Fruit fly (Drosophila melanogaster) whole organism, prepupa: Measurements from ENCODE around the gene Vsx1.

ENCODE experiments used
- CG10631 ChIP-seq: fragments of 200-800 bp; sonication (Bioruptor generic); optimal IDR thresholded peaks from 2 replicates; lab custom pipeline; 2016; ENCODE audit warnings: missing biosample characterization, missing genetic modification characterization
- CG10669 ChIP-seq: fragments of 200-800 bp; sonication (Bioruptor generic); optimal IDR thresholded peaks from 3 replicates; lab custom pipeline; 2018; ENCODE audit warnings: missing biosample characterization, mild to moderate bottlenecking, missing genetic modification characterization, moderate library complexity
- CG11294 ChIP-seq: fragments of 200-800 bp; sonication (Bioruptor generic); IDR thresholded peaks from 2 replicates; pipeline ENCODE4 v1.3.6; 2022; ENCODE audit warnings: missing biosample characterization, missing genetic modification characterization
- CG11902 ChIP-seq: fragments of 200-800 bp; sonication (Bioruptor generic); optimal IDR thresholded peaks from 3 replicates; lab custom pipeline; 2016; ENCODE audit warnings: missing biosample characterization, missing genetic modification characterization
- CG15336 ChIP-seq: fragments of 200-800 bp; sonication (Bioruptor generic); IDR thresholded peaks from 2 replicates; pipeline ENCODE4 v1.3.6; 2022; ENCODE audit warnings: missing biosample characterization, missing genetic modification characterization
- CG1621 ChIP-seq: fragments of 200-800 bp; sonication (Bioruptor generic); optimal IDR thresholded peaks from 3 replicates; lab custom pipeline; 2018; ENCODE audit warnings: missing biosample characterization, mild to moderate bottlenecking, missing genetic modification characterization
- CG16779 ChIP-seq: fragments of 200-800 bp; sonication (Bioruptor generic); optimal IDR thresholded peaks from 3 replicates; lab custom pipeline; 2017; ENCODE audit warnings: missing biosample characterization, mild to moderate bottlenecking, missing genetic modification characterization
- CG31627 ChIP-seq: fragments of 200-800 bp; sonication (Bioruptor generic); optimal IDR thresholded peaks from 3 replicates; lab custom pipeline; 2016; ENCODE audit warnings: missing biosample characterization, missing genetic modification characterization
- CG32006 ChIP-seq: fragments of 200-800 bp; sonication (Bioruptor generic); optimal IDR thresholded peaks from 3 replicates; lab custom pipeline; 2017; ENCODE audit warnings: missing biosample characterization, mild to moderate bottlenecking, missing genetic modification characterization
- CG34406 ChIP-seq: fragments of 200-800 bp; sonication (Bioruptor generic); optimal IDR thresholded peaks from 3 replicates; lab custom pipeline; 2016; ENCODE audit warnings: missing biosample characterization, missing genetic modification characterization
- CG3919 ChIP-seq: fragments of 200-800 bp; sonication (Bioruptor generic); optimal IDR thresholded peaks from 3 replicates; lab custom pipeline; 2016; ENCODE audit warnings: missing biosample characterization, missing genetic modification characterization
- CG4318 ChIP-seq: fragments of 200-800 bp; sonication (Bioruptor generic); optimal IDR thresholded peaks from 3 replicates; lab custom pipeline; 2017; ENCODE audit warnings: missing biosample characterization, mild to moderate bottlenecking, missing genetic modification characterization
- CG6163 ChIP-seq: fragments of 200-800 bp; sonication (Bioruptor generic); IDR thresholded peaks from 3 replicates; pipeline ENCODE4 v1.3.6; 2022; ENCODE audit warnings: missing biosample characterization, missing genetic modification characterization
- CG6276 ChIP-seq: fragments of 200-800 bp; sonication (Bioruptor generic); optimal IDR thresholded peaks from 2 replicates; lab custom pipeline; 2017; ENCODE audit warnings: missing biosample characterization, mild to moderate bottlenecking, missing genetic modification characterization
- CG6792 ChIP-seq: fragments of 200-800 bp; sonication (Bioruptor generic); optimal IDR thresholded peaks from 3 replicates; lab custom pipeline; 2016; ENCODE audit warnings: missing biosample characterization, missing genetic modification characterization
- CG6808 ChIP-seq: fragments of 200-800 bp; sonication (Bioruptor generic); optimal IDR thresholded peaks from 3 replicates; lab custom pipeline; 2017; ENCODE audit warnings: missing biosample characterization, missing genetic modification characterization, mild to moderate bottlenecking, moderate library complexity, missing genetic modification reagents
- CG6854 ChIP-seq: fragments of 200-800 bp; sonication (Bioruptor generic); optimal IDR thresholded peaks from 2 replicates; lab custom pipeline; 2017; ENCODE audit warnings: missing biosample characterization, mild to moderate bottlenecking, missing genetic modification characterization
- CG8119 ChIP-seq: fragments of 200-800 bp; sonication (Bioruptor generic); IDR thresholded peaks from 3 replicates; pipeline ENCODE4 v1.3.6; 2022; ENCODE audit warnings: missing biosample characterization, missing genetic modification characterization
- CG8319 ChIP-seq: fragments of 200-800 bp; sonication (Bioruptor generic); optimal IDR thresholded peaks from 3 replicates; lab custom pipeline; 2016; ENCODE audit warnings: missing biosample characterization, missing genetic modification characterization
- CG8632 ChIP-seq: fragments of 200-800 bp; sonication (Bioruptor generic); optimal IDR thresholded peaks from 3 replicates; lab custom pipeline; 2016; ENCODE audit warnings: missing biosample characterization, missing genetic modification characterization
- Eip75B ChIP-seq: fragments of 200-800 bp; sonication (Bioruptor generic); optimal IDR thresholded peaks from 3 replicates; lab custom pipeline; 2016; ENCODE audit warnings: missing biosample characterization, missing genetic modification characterization
- Eip78C ChIP-seq: fragments of 200-800 bp; sonication (Bioruptor generic); peaks from one replicate; lab custom pipeline; 2016; ENCODE audit warnings: missing biosample characterization, missing genetic modification characterization
- Eip93F ChIP-seq: fragments of 200-800 bp; sonication (Bioruptor generic); optimal IDR thresholded peaks from 2 replicates; lab custom pipeline; 2016; ENCODE audit warnings: missing biosample characterization, mild to moderate bottlenecking, missing genetic modification characterization
- Ets21C ChIP-seq: fragments of 200-800 bp; sonication (Bioruptor generic); optimal IDR thresholded peaks from 3 replicates; lab custom pipeline; 2016; ENCODE audit warnings: missing biosample characterization, missing genetic modification characterization
- Ets96B ChIP-seq: fragments of 200-800 bp; optimal IDR thresholded peaks from 2 replicates; lab custom pipeline; 2019; ENCODE audit warnings: missing biosample characterization, mild to moderate bottlenecking, missing genetic modification characterization, moderate library complexity
- Hr38 ChIP-seq: sonication (Bioruptor generic); optimal IDR thresholded peaks from 2 replicates; lab custom pipeline; 2016; ENCODE audit warnings: missing biosample characterization, missing genetic modification characterization
- Hr39 ChIP-seq: fragments of 200-800 bp; sonication (Bioruptor generic); optimal IDR thresholded peaks from 2 replicates; lab custom pipeline; 2016; ENCODE audit warnings: missing biosample characterization, missing genetic modification characterization
- Hr4 ChIP-seq: fragments of 200-800 bp; sonication (Bioruptor generic); optimal IDR thresholded peaks from 3 replicates; lab custom pipeline; 2016; ENCODE audit warnings: missing biosample characterization, missing genetic modification characterization
- Lpt ChIP-seq: fragments of 200-800 bp; sonication (Bioruptor generic); optimal IDR thresholded peaks from 3 replicates; lab custom pipeline; 2016; ENCODE audit warnings: missing biosample characterization, missing genetic modification characterization
- Met ChIP-seq: fragments of 200-800 bp; sonication (Bioruptor generic); optimal IDR thresholded peaks from 3 replicates; lab custom pipeline; 2016; ENCODE audit warnings: missing biosample characterization, missing genetic modification characterization
- OdsH ChIP-seq: fragments of 200-800 bp; sonication (Bioruptor generic); optimal IDR thresholded peaks from 3 replicates; lab custom pipeline; 2016; ENCODE audit warnings: missing biosample characterization, missing genetic modification characterization
- Smox ChIP-seq: fragments of 200-800 bp; sonication (Bioruptor generic); optimal IDR thresholded peaks from 3 replicates; lab custom pipeline; 2016; ENCODE audit warnings: missing biosample characterization, missing genetic modification characterization
- Sox14 ChIP-seq: fragments of 200-800 bp; sonication (Bioruptor generic); optimal IDR thresholded peaks from 3 replicates; lab custom pipeline; 2016; ENCODE audit warnings: missing biosample characterization, missing genetic modification characterization
- achi ChIP-seq: fragments of 200-800 bp; sonication (Bioruptor generic); optimal IDR thresholded peaks from 3 replicates; lab custom pipeline; 2016; ENCODE audit warnings: missing biosample characterization, missing genetic modification characterization
- acj6 ChIP-seq: fragments of 200-800 bp; sonication (Bioruptor generic); optimal IDR thresholded peaks from 3 replicates; lab custom pipeline; 2016; ENCODE audit warnings: missing biosample characterization, missing genetic modification characterization
- cyc ChIP-seq: fragments of 200-800 bp; sonication (Bioruptor generic); optimal IDR thresholded peaks from 3 replicates; lab custom pipeline; 2016; ENCODE audit warnings: missing biosample characterization, missing genetic modification characterization
- dsx ChIP-seq: fragments of 200-800 bp; optimal IDR thresholded peaks from 3 replicates; lab custom pipeline; 2019; ENCODE audit warnings: missing biosample characterization, mild to moderate bottlenecking, missing genetic modification characterization, moderate library complexity; ENCODE audit not compliant: poor library complexity, severe bottlenecking
- eg ChIP-seq: fragments of 200-800 bp; sonication (Bioruptor generic); IDR thresholded peaks from 3 replicates; pipeline ENCODE4 v1.3.6; 2022; ENCODE audit warnings: missing biosample characterization, missing genetic modification characterization
- esn ChIP-seq: fragments of 200-800 bp; sonication (Bioruptor generic); optimal IDR thresholded peaks from 2 replicates; lab custom pipeline; 2016; ENCODE audit warnings: missing biosample characterization, mild to moderate bottlenecking, missing genetic modification characterization, moderate library complexity
- fd59A ChIP-seq: fragments of 200-800 bp; sonication (Bioruptor generic); optimal IDR thresholded peaks from 2 replicates; lab custom pipeline; 2017; ENCODE audit warnings: missing biosample characterization, mild to moderate bottlenecking, missing genetic modification characterization, missing genetic modification reagents
- lz ChIP-seq: fragments of 200-800 bp; sonication (Bioruptor generic); optimal IDR thresholded peaks from 3 replicates; lab custom pipeline; 2016; ENCODE audit warnings: missing biosample characterization, missing genetic modification characterization
- net ChIP-seq: fragments of 200-800 bp; sonication (Bioruptor generic); optimal IDR thresholded peaks from 3 replicates; lab custom pipeline; 2016; ENCODE audit warnings: missing biosample characterization, missing genetic modification characterization
- pdm3 ChIP-seq: fragments of 200-800 bp; sonication (Bioruptor generic); optimal IDR thresholded peaks from 3 replicates; lab custom pipeline; 2016; ENCODE audit warnings: missing biosample characterization, missing genetic modification characterization
- salr ChIP-seq, 2 experiments: fragments of 200-800 bp; sonication (Bioruptor generic); optimal IDR thresholded peaks; 3 replicates each; lab custom pipeline; 2016 to 2018; ENCODE audit warnings: missing biosample characterization in 2 of 2, missing genetic modification characterization in 2 of 2, mild to moderate bottlenecking in 1 of 2
- spab ChIP-seq: fragments of 200-800 bp; sonication (Bioruptor generic); optimal IDR thresholded peaks from 2 replicates; lab custom pipeline; 2017; ENCODE audit warnings: missing biosample characterization, mild to moderate bottlenecking, missing genetic modification characterization, missing genetic modification reagents
- ss ChIP-seq, 2 experiments: fragments of 200-800 bp; sonication (Bioruptor generic); optimal IDR thresholded peaks; 2 replicates in 1 of 2; 3 replicates in 1 of 2; lab custom pipeline; 2017 to 2018; ENCODE audit warnings: mild to moderate bottlenecking in 2 of 2, missing biosample characterization in 2 of 2, missing genetic modification characterization in 2 of 2, moderate library complexity in 1 of 2
- topi ChIP-seq: fragments of 200-800 bp; sonication (Bioruptor generic); optimal IDR thresholded peaks from 3 replicates; lab custom pipeline; 2016; ENCODE audit warnings: missing biosample characterization, missing genetic modification characterization
- vri ChIP-seq: fragments of 200-800 bp; sonication (Bioruptor generic); optimal IDR thresholded peaks from 3 replicates; lab custom pipeline; 2016; ENCODE audit warnings: missing biosample characterization, mild to moderate bottlenecking, missing genetic modification characterization

Gene Vsx1

DNA sequence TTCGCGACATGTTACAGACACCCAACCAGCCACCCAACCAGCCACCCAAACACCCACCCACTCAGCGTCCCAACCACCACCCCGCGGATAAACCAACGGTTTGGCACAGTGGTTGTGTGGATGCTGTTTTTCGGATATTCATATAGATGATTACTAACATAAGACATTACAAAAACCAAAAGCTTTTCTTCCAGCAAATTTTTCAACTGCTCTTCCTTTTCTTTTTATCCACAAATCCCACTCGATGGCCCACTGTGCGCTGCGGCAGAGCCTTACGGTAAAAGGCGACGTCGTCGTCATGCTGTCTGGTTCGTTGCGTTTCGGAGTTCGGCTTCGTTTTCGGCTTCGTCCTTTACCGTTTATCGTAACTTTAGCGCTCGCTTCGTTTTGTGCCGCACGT, 44.5 kb downstream of the Vsx1 start (continued):
- TF ChIP-seq lz (GFP tag; lab: Kevin White, UChicago), result peak; percentile 22
- TF ChIP-seq Ets96B (tag; lab: Kevin White, UChicago), result peak; percentile 35
- TF ChIP-seq OdsH, result peak; percentile 32
- no peak for TF ChIP-seq Eip93F (GFP tag; lab: Kevin White, UChicago)
- no peak for TF ChIP-seq CG16779
- no peak for TF ChIP-seq Lpt (GFP tag; lab: Kevin White, UChicago)
- no peak for TF ChIP-seq CG6276
- TF ChIP-seq Hr4 (GFP tag; lab: Kevin White, UChicago), result peak; percentile 18
- TF ChIP-seq vri (GFP tag; lab: Kevin White, UChicago), result peak; percentile 5
- TF ChIP-seq fd59A (GFP tag; lab: Kevin White, UChicago), result no peak
- no peak for TF ChIP-seq dsx (GFP tag; lab: Kevin White, UChicago)
- TF ChIP-seq Hr39 (GFP tag; lab: Kevin White, UChicago), result peak; percentile 38
- no peak for TF ChIP-seq esn (GFP tag; lab: Kevin White, UChicago)
- TF ChIP-seq CG8319 (GFP tag; lab: Kevin White, UChicago), result no peak
- TF ChIP-seq CG10669 (GFP tag; lab: Kevin White, UChicago), result peak; percentile 33
- TF ChIP-seq salr (GFP tag; optimal IDR thresholded peaks at IDR 0.05; lab: Kevin White, UChicago), result no peak

DNA sequence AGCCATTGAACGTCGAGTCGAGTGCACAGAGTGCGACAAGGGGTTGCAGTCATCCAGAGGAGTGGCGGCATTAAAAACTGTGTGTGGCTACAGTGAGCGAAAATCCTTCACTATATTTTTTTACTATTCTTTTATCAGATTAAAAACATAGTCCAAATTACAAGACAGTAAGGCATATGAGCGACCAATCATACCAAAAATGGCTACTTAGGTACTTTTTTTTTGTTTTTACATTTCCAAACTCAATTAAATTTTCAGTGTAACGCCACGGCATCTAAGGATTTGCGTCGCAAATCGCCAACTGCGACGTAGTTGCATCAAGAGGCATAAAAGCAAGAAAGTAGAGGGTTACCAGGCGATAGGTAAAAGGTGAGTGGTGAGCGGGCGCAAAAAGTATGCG, 45.0 kb downstream of the Vsx1 start:
- TF ChIP-seq CG32006 (GFP tag; lab: Kevin White, UChicago), result no peak
- 0 out of 3 replicates have a peak, but pooled peaks have one; percentile 24 for TF ChIP-seq CG8119 (GFP tag; lab: Robert Waterston, UW)
- TF ChIP-seq net (GFP tag; lab: Kevin White, UChicago), result no peak
- peak; percentile 9 for TF ChIP-seq CG6276
- peak; percentile 12 for TF ChIP-seq CG11902 (GFP tag; lab: Kevin White, UChicago)
- TF ChIP-seq CG4318, result no peak
- TF ChIP-seq Eip78C (GFP tag; lab: Kevin White, UChicago), result peak; percentile 80
- TF ChIP-seq Sox14 (GFP tag; lab: Kevin White, UChicago), result no peak
- peak; percentile 43 for TF ChIP-seq CG6792 (GFP tag; lab: Kevin White, UChicago)
- peak; percentile 41 for TF ChIP-seq esn (GFP tag; lab: Kevin White, UChicago)
- peak; percentile 50; the same call in 1 of the 2 replicates for TF ChIP-seq CG15336 (GFP tag; lab: Robert Waterston, UW)
- peak; percentile 23 for TF ChIP-seq OdsH
- TF ChIP-seq CG6163 (GFP tag; lab: Robert Waterston, UW), result peak; percentile 51
- TF ChIP-seq salr (GFP tag; optimal IDR thresholded peaks at IDR 0.05; lab: Kevin White, UChicago), result peak in 1 of 2 experiments; percentile 20
- peak; percentile 12 for TF ChIP-seq CG31627
- TF ChIP-seq CG8632, result no peak
- TF ChIP-seq Ets96B (tag; lab: Kevin White, UChicago), result peak; percentile 28
- no peak for TF ChIP-seq Hr38 (GFP tag; lab: Kevin White, UChicago)
- peak; percentile 6 for TF ChIP-seq acj6
- TF ChIP-seq CG10669 (GFP tag; lab: Kevin White, UChicago), result peak; percentile 37
- peak; percentile 32 for TF ChIP-seq achi
- peak; percentile 12 for TF ChIP-seq lz (GFP tag; lab: Kevin White, UChicago)
- TF ChIP-seq Hr4 (GFP tag; lab: Kevin White, UChicago), result peak; percentile 22
- TF ChIP-seq Smox (GFP tag; lab: Kevin White, UChicago), result peak; percentile 11
- TF ChIP-seq CG1621 (tag; lab: Kevin White, UChicago), result peak; percentile 23
- TF ChIP-seq CG3919 (GFP tag; lab: Kevin White, UChicago), result peak; percentile 22
- no peak for TF ChIP-seq Lpt (GFP tag; lab: Kevin White, UChicago)
- peak; percentile 34 for TF ChIP-seq topi
- TF ChIP-seq CG6854, result peak; percentile 13
- peak; percentile 33 for TF ChIP-seq Eip75B
- TF ChIP-seq pdm3 (GFP tag; lab: Kevin White, UChicago), result peak; percentile 16
- no peak for TF ChIP-seq CG34406 (GFP tag; lab: Kevin White, UChicago)
- TF ChIP-seq spab (GFP tag; lab: Kevin White, UChicago), result no peak
- peak; percentile 28 for TF ChIP-seq cyc (GFP tag; lab: Kevin White, UChicago)
- TF ChIP-seq Hr39 (GFP tag; lab: Kevin White, UChicago), result peak; percentile 33
- TF ChIP-seq Ets21C, result no peak
- TF ChIP-seq Met (GFP tag; lab: Kevin White, UChicago), result peak; percentile 21
- TF ChIP-seq CG6808, result no peak
- TF ChIP-seq eg, result peak; percentile 31; the same call in 1 of the 3 replicates
- no peak for TF ChIP-seq Eip93F (GFP tag; lab: Kevin White, UChicago)
- peak in 1 of 2 experiments; percentile 2 for TF ChIP-seq ss (GFP tag; optimal IDR thresholded peaks at IDR 0.05; lab: Kevin White, UChicago)
- peak; percentile 4 for TF ChIP-seq CG10631 (GFP tag; lab: Kevin White, UChicago)
- no peak for TF ChIP-seq CG16779
- no peak for TF ChIP-seq CG11294 (GFP tag; lab: Robert Waterston, UW)
